Worm (Caenorhabditis elegans) whole organism, mixed stage, embryonic: ENCODE data around the gene lin-24.

Experiments used
- M03D4.4 ChIP-seq: sonication (generic microtip); optimal IDR thresholded peaks from 2 replicates; lab custom pipeline; 2017; ENCODE audit warnings: mild to moderate bottlenecking, missing genetic modification characterization, missing compliant biosample characterization
- lin-13 ChIP-seq: fragments of 150-350 bp; optimal IDR thresholded peaks from 2 replicates; lab custom pipeline; 2014; ENCODE audit warnings: missing biosample characterization, missing genetic modification characterization
- nhr-28 ChIP-seq: fragments of 150-350 bp; optimal IDR thresholded peaks from 2 replicates; lab custom pipeline; 2014; ENCODE audit warnings: missing biosample characterization, missing genetic modification characterization

DNA sequence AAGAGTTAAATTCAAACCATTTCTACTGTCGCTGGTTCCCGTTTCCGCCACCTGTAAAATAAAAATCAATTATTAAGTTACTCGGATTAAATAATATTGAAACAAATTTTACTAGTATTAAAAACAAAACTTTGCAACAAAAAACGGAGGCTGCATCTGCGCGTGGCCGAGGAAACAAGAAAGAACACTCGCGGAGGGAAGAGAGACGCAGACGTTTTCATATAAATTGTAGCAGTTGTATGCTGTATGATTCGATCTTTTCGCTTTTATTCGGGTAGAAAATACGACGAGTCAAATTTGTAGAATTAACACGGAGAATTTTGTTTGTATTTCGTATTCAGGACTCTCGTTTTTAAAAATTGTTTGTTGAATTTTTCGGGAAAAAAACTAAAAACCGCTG is 16.4 kb downstream of the lin-24 start, which contains the start of gene B0001.3:
- TF ChIP-seq M03D4.4 (tag; lab: Kevin White, UChicago) (no peak), nhr-28 (no peak), lin-13 (tag; lab: Kevin White, UChicago) (no peak)
